Worm (Caenorhabditis elegans) whole organism, mixed stage, embryonic: ENCODE data around the gene dsc-4.

Experiments used
- M03D4.4 ChIP-seq: sonication (generic microtip); optimal IDR thresholded peaks from 2 replicates; lab custom pipeline; 2017; ENCODE audit warnings: mild to moderate bottlenecking, missing genetic modification characterization, missing compliant biosample characterization
- bed-3 ChIP-seq: fragments of 200-800 bp; sonication (Bioruptor generic); optimal IDR thresholded peaks from 3 replicates; lab custom pipeline; 2018; ENCODE audit warnings: mild to moderate bottlenecking, missing genetic modification characterization, moderate library complexity, missing compliant biosample characterization
- blmp-1 ChIP-seq: fragments of 150-350 bp; optimal IDR thresholded peaks from 2 replicates; lab custom pipeline; 2014; ENCODE audit warnings: missing biosample characterization, missing genetic modification characterization
- ceh-39 ChIP-seq: fragments of 150-350 bp; optimal IDR thresholded peaks from 2 replicates; lab custom pipeline; 2014; ENCODE audit warnings: missing biosample characterization, missing genetic modification characterization
- ceh-43 ChIP-seq: fragments of 200-800 bp; sonication (Bioruptor generic); optimal IDR thresholded peaks from 2 replicates; lab custom pipeline; 2018; ENCODE audit warnings: mild to moderate bottlenecking, missing genetic modification characterization, moderate library complexity, missing compliant biosample characterization
- ceh-83 ChIP-seq: fragments of 200-800 bp; sonication (Bioruptor generic); optimal IDR thresholded peaks from 2 replicates; lab custom pipeline; 2018; ENCODE audit warnings: mild to moderate bottlenecking, missing genetic modification characterization, missing compliant biosample characterization
- ces-1 ChIP-seq: fragments of 150-350 bp; optimal IDR thresholded peaks from 2 replicates; lab custom pipeline; 2014; ENCODE audit warnings: missing biosample characterization, missing genetic modification reagents, missing genetic modification characterization
- cnd-1 ChIP-seq: fragments of 200-800 bp; sonication (Bioruptor generic); optimal IDR thresholded peaks from 2 replicates; lab custom pipeline; 2018; ENCODE audit warnings: mild to moderate bottlenecking, missing genetic modification characterization, missing compliant biosample characterization
- drap-1 ChIP-seq: fragments of 200-800 bp; sonication (Bioruptor generic); optimal IDR thresholded peaks from 3 replicates; lab custom pipeline; 2018; ENCODE audit warnings: mild to moderate bottlenecking, missing genetic modification characterization, missing compliant biosample characterization
- elt-1 ChIP-seq: sonication (generic microtip); optimal IDR thresholded peaks from 2 replicates; lab custom pipeline; 2017; ENCODE audit warnings: missing genetic modification characterization, mild to moderate bottlenecking, missing compliant biosample characterization, antibody characterized with exemption, moderate library complexity, borderline replicate concordance; ENCODE audit not compliant: insufficient read depth
- elt-3 ChIP-seq: fragments of 150-350 bp; optimal IDR thresholded peaks from 2 replicates; lab custom pipeline; 2014; ENCODE audit warnings: missing biosample characterization, missing genetic modification characterization
- flh-1 ChIP-seq: fragments of 200-800 bp; sonication (Bioruptor generic); optimal IDR thresholded peaks from 2 replicates; lab custom pipeline; 2018; ENCODE audit warnings: mild to moderate bottlenecking, missing genetic modification characterization, moderate library complexity, missing compliant biosample characterization
- ham-2 ChIP-seq: fragments of 200-800 bp; sonication (Bioruptor generic); optimal IDR thresholded peaks from 2 replicates; lab custom pipeline; 2018; ENCODE audit warnings: mild to moderate bottlenecking, missing genetic modification characterization, missing compliant biosample characterization
- hlh-1 ChIP-seq: fragments of 150-350 bp; optimal IDR thresholded peaks from 2 replicates; lab custom pipeline; 2014; ENCODE audit warnings: missing biosample characterization, missing genetic modification reagents, missing genetic modification characterization
- lin-13 ChIP-seq: fragments of 150-350 bp; optimal IDR thresholded peaks from 2 replicates; lab custom pipeline; 2014; ENCODE audit warnings: missing biosample characterization, missing genetic modification characterization
- lin-32 ChIP-seq: fragments of 200-800 bp; sonication (Bioruptor generic); optimal IDR thresholded peaks from 2 replicates; lab custom pipeline; 2018; ENCODE audit warnings: mild to moderate bottlenecking, missing genetic modification characterization, missing compliant biosample characterization
- lsy-2 ChIP-seq: fragments of 150-350 bp; optimal IDR thresholded peaks from 2 replicates; lab custom pipeline; 2014; ENCODE audit warnings: missing biosample characterization, missing genetic modification characterization
- mab-5 ChIP-seq: fragments of 150-350 bp; optimal IDR thresholded peaks from 2 replicates; lab custom pipeline; 2014; ENCODE audit warnings: missing biosample characterization, missing genetic modification characterization
- mep-1 ChIP-seq: fragments of 150-350 bp; optimal IDR thresholded peaks from 2 replicates; lab custom pipeline; 2017; ENCODE audit warnings: missing biosample characterization, missing genetic modification reagents, missing genetic modification characterization, inconsistent platforms
- mls-2 ChIP-seq: sonication (generic microtip); optimal IDR thresholded peaks from 2 replicates; lab custom pipeline; 2016; ENCODE audit warnings: mild to moderate bottlenecking, missing genetic modification characterization, moderate library complexity, missing compliant biosample characterization
- nhr-12 ChIP-seq: fragments of 150-350 bp; optimal IDR thresholded peaks from 2 replicates; lab custom pipeline; 2014; ENCODE audit warnings: missing biosample characterization, missing genetic modification characterization
- nhr-2 ChIP-seq: fragments of 150-350 bp; optimal IDR thresholded peaks from 2 replicates; lab custom pipeline; 2014; ENCODE audit warnings: missing biosample characterization, missing genetic modification characterization
- nhr-237 ChIP-seq: fragments of 150-350 bp; optimal IDR thresholded peaks from 2 replicates; lab custom pipeline; 2014; ENCODE audit warnings: missing biosample characterization, missing genetic modification characterization
- nhr-76 ChIP-seq: sonication (generic microtip); optimal IDR thresholded peaks from 2 replicates; lab custom pipeline; 2017; ENCODE audit warnings: missing biosample characterization, missing genetic modification characterization
- pha-4 ChIP-seq: fragments of 150-350 bp; optimal IDR thresholded peaks from 2 replicates; lab custom pipeline; 2018; ENCODE audit warnings: missing biosample characterization, missing genetic modification reagents, missing genetic modification characterization
- sem-2 ChIP-seq: fragments of 200-800 bp; sonication (Bioruptor generic); optimal IDR thresholded peaks from 2 replicates; lab custom pipeline; 2018; ENCODE audit warnings: mild to moderate bottlenecking, missing genetic modification characterization, missing compliant biosample characterization
- snpc-4 ChIP-seq: fragments of 150-350 bp; optimal IDR thresholded peaks from 2 replicates; lab custom pipeline; 2014; ENCODE audit warnings: missing biosample characterization, missing genetic modification characterization
- sptf-1 ChIP-seq: sonication (generic microtip); optimal IDR thresholded peaks from 2 replicates; lab custom pipeline; 2017; ENCODE audit warnings: mild to moderate bottlenecking, missing genetic modification characterization, moderate library complexity, missing compliant biosample characterization
- tbx-8 ChIP-seq: fragments of 200-800 bp; sonication (Bioruptor generic); optimal IDR thresholded peaks from 2 replicates; lab custom pipeline; 2018; ENCODE audit warnings: mild to moderate bottlenecking, missing genetic modification characterization, moderate library complexity, missing compliant biosample characterization
- unc-120 ChIP-seq: sonication (generic microtip); optimal IDR thresholded peaks from 2 replicates; lab custom pipeline; 2017; ENCODE audit warnings: missing genetic modification characterization, missing compliant biosample characterization; ENCODE audit not compliant: poor library complexity, severe bottlenecking
- unc-39 ChIP-seq: fragments of 150-350 bp; optimal IDR thresholded peaks from 2 replicates; lab custom pipeline; 2014; ENCODE audit warnings: missing biosample characterization, missing genetic modification characterization
- unc-62 ChIP-seq: fragments of 150-350 bp; optimal IDR thresholded peaks from 2 replicates; lab custom pipeline; 2014; ENCODE audit warnings: missing biosample characterization, missing genetic modification reagents, missing genetic modification characterization
- zip-8 ChIP-seq: fragments of 150-350 bp; optimal IDR thresholded peaks from 2 replicates; lab custom pipeline; 2014; ENCODE audit warnings: missing biosample characterization, missing genetic modification characterization
- ztf-11 ChIP-seq: fragments of 150-350 bp; optimal IDR thresholded peaks from 2 replicates; lab custom pipeline; 2014; ENCODE audit warnings: missing biosample characterization, missing genetic modification characterization

Gene dsc-4

DNA sequence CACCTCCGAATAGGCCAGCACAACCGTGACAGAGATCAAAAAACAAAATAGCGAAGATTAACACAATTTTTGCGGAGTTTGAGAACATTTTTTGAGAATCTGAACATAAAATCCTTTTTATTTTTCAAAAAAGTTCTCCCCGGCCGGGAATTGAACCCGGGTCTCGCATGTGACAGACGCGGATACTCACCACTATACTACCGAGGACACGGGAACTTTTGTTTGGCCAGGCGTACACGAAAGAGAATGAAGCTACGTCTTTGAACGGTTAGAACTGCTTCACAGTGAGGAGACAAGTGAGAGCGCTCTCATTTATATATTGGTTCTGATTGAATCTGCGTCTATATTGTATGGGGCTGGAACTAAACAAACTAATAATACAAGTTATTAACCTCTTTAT, 2.2 kb upstream of the dsc-4 start, which contains the start of gene grl-26:
TSS of gene grl-26 (minus strand) at position 318 of the 400 bp plus-strand sequence.
- TF ChIP-seq ceh-39 (no peak), elt-3 (tag; lab: Kevin White, UChicago) (no peak), ham-2 (GFP tag; lab: Kevin White, UChicago) (no peak), ztf-11 (tag; lab: Kevin White, UChicago) (no peak), nhr-2 (no peak), ceh-43 (peak; percentile 10), mls-2 (tag; lab: Kevin White, UChicago) (peak; percentile 47), hlh-1 (tag; lab: Kevin White, UChicago) (peak; percentile 52), blmp-1 (tag; lab: Kevin White, UChicago) (no peak), zip-8 (tag; lab: Kevin White, UChicago) (no peak), ces-1 (GFP tag; lab: Kevin White, UChicago) (no peak), nhr-12 (no peak), snpc-4 (no peak), lin-13 (tag; lab: Kevin White, UChicago) (no peak), M03D4.4 (tag; lab: Kevin White, UChicago) (peak; percentile 59), mab-5 (no peak), elt-1 (tag; lab: Kevin White, UChicago) (no peak), pha-4 (tag; lab: Kevin White, UChicago) (peak; percentile 3), nhr-237 (tag; lab: Kevin White, UChicago) (no peak), bed-3 (GFP tag; lab: Kevin White, UChicago) (peak; percentile 24), ceh-83 (peak; percentile 67), cnd-1 (peak; percentile 38), flh-1 (GFP tag; lab: Kevin White, UChicago) (no peak), drap-1 (GFP tag; lab: Kevin White, UChicago) (peak; percentile 66), sptf-1 (peak; percentile 78), unc-39 (tag; lab: Kevin White, UChicago) (no peak), mep-1 (tag; lab: Kevin White, UChicago) (peak; percentile 26), sem-2 (GFP tag; lab: Kevin White, UChicago) (peak; percentile 38), lsy-2 (tag; lab: Kevin White, UChicago) (no peak), unc-120 (tag; lab: Kevin White, UChicago) (peak; percentile 65), lin-32 (peak; percentile 67), unc-62 (GFP tag; lab: Kevin White, UChicago) (no peak)

DNA sequence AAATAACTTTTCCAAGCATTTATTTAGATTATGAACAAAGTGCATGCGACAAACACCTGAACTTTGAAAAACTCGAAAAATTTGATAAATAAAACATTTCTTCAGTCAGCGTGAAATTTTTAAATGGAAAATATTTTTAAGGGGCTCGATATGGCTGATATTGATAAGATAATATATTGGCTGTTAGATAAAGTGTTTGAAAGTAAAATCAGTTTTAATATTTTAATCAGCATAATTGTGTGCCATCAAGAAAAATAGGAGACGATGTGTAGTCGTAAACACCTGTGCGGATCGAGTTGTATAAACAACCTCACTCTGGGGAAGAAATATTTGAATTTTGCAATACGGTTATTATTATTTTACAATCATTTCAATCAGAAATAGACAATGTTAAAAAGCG, 690 bp downstream of the dsc-4 start:
- no peak for TF ChIP-seq ham-2 (GFP tag; lab: Kevin White, UChicago)
- no peak for TF ChIP-seq ceh-83
- no peak for TF ChIP-seq cnd-1
- no peak for TF ChIP-seq nhr-237 (tag; lab: Kevin White, UChicago)
- no peak for TF ChIP-seq tbx-8 (GFP tag; lab: Kevin White, UChicago)
- TF ChIP-seq drap-1 (GFP tag; lab: Kevin White, UChicago): no peak
- no peak for TF ChIP-seq nhr-76 (tag; lab: Kevin White, UChicago)
- no peak for TF ChIP-seq mab-5
- TF ChIP-seq hlh-1 (tag; lab: Kevin White, UChicago): no peak
- no peak for TF ChIP-seq zip-8 (tag; lab: Kevin White, UChicago)
- no peak for TF ChIP-seq ceh-43
- TF ChIP-seq elt-3 (tag; lab: Kevin White, UChicago): no peak
- no peak for TF ChIP-seq pha-4 (tag; lab: Kevin White, UChicago)
- TF ChIP-seq lin-32: no peak

- TF ChIP-seq unc-120 (tag; lab: Kevin White, UChicago): peak; percentile 44
- no peak for TF ChIP-seq mls-2 (tag; lab: Kevin White, UChicago)
- TF ChIP-seq hlh-1 (tag; lab: Kevin White, UChicago): peak; percentile 80
Measured at ce11 chrIV:314475-314874, 5.9 kb downstream of the dsc-4 start.

DNA sequence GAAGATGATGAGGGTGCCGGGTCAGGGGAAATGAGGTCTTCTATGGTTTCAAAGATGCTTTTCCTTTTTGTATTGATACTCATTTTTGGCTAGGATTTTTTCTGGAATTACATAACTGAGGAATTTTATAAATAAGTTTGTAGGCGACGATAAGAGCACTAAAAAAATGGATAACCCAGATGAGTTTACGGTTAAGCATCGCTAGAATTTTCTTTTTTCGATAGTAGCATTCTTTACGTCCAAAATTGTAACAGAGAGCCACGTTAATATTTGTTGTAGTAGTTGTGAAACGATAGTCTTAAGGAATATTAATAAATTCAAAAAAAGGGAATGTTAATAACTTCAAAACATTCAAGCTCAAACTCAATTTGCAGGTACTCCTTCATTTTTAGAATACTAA, 6.7 kb downstream of the dsc-4 start, which contains the start of gene snai-1:
TSS of gene snai-1 (minus strand) at position 101 of the 400 bp plus-strand sequence.
- no peak for TF ChIP-seq flh-1 (GFP tag; lab: Kevin White, UChicago)
- no peak for TF ChIP-seq unc-39 (tag; lab: Kevin White, UChicago)
- no peak for TF ChIP-seq blmp-1 (tag; lab: Kevin White, UChicago)
- no peak for TF ChIP-seq ceh-43
- no peak for TF ChIP-seq ceh-83
- no peak for TF ChIP-seq snpc-4
- TF ChIP-seq tbx-8 (GFP tag; lab: Kevin White, UChicago): no peak
- no peak for TF ChIP-seq nhr-12
- no peak for TF ChIP-seq nhr-2
- TF ChIP-seq mep-1 (tag; lab: Kevin White, UChicago): no peak
- no peak for TF ChIP-seq unc-120 (tag; lab: Kevin White, UChicago)
- no peak for TF ChIP-seq elt-1 (tag; lab: Kevin White, UChicago)
- no peak for TF ChIP-seq ztf-11 (tag; lab: Kevin White, UChicago)
- TF ChIP-seq cnd-1: no peak
- no peak for TF ChIP-seq zip-8 (tag; lab: Kevin White, UChicago)
- TF ChIP-seq mab-5: no peak
- TF ChIP-seq hlh-1 (tag; lab: Kevin White, UChicago): no peak
- no peak for TF ChIP-seq pha-4 (tag; lab: Kevin White, UChicago)
